Fruit fly (Drosophila melanogaster): Measurements from ENCODE around the gene CG12592.
A peak's percentile ranks its signal among the peaks of the same experiment; 100 is the strongest.

The CG12592 gene

dm6 chr3R:10356563-10357363 lies 18.6 kb downstream of the CG12592 start:
- TF ChIP-seq noc (tag; optimal IDR thresholded peaks at IDR 0.05), result no peak

dm6 chr3R:10357364-10357676 lies 19.2 kb downstream of the CG12592 start:
- no peak for TF ChIP-seq noc (tag; optimal IDR thresholded peaks at IDR 0.05)

dm6 chr3R:10364287-10364686 lies 26.1 kb downstream of the CG12592 start:
- no peak for TF ChIP-seq noc (tag; optimal IDR thresholded peaks at IDR 0.05)

- no peak for TF ChIP-seq noc (tag; optimal IDR thresholded peaks at IDR 0.05)
These were observed 30.1 kb downstream of the CG12592 start for dm6 chr3R:10368251-10368650.

- no peak for TF ChIP-seq noc (tag; optimal IDR thresholded peaks at IDR 0.05)
These were observed 31.7 kb downstream of the CG12592 start for dm6 chr3R:10369799-10370198.

- no peak for TF ChIP-seq noc (tag; optimal IDR thresholded peaks at IDR 0.05)
These were observed 32.4 kb downstream of the CG12592 start for dm6 chr3R:10370495-10370894.

dm6 chr3R:10377849-10378248 lies 39.7 kb downstream of the CG12592 start, which contains the start of gene Rfx:
TSS of gene Rfx (minus strand) at chr3R:10378068.
- peak; percentile 59 for TF ChIP-seq noc (tag; optimal IDR thresholded peaks at IDR 0.05)

- TF ChIP-seq noc (tag; optimal IDR thresholded peaks at IDR 0.05), result no peak
These were observed 40.8 kb downstream of the CG12592 start for dm6 chr3R:10378989-10379388.

dm6 chr3R:10379409-10379808 lies 41.3 kb downstream of the CG12592 start:
- no peak for TF ChIP-seq noc (tag; optimal IDR thresholded peaks at IDR 0.05)

dm6 chr3R:10380025-10380424 lies 41.9 kb downstream of the CG12592 start:
- TF ChIP-seq noc (tag; optimal IDR thresholded peaks at IDR 0.05), result peak; percentile 39

dm6 chr3R:10388128-10389026 lies 50.2 kb downstream of the CG12592 start, which contains the start of gene cwo:
TSS of gene cwo (plus strand) at chr3R:10388258.
- no peak for TF ChIP-seq noc (tag; optimal IDR thresholded peaks at IDR 0.05)

- no peak for TF ChIP-seq noc (tag; optimal IDR thresholded peaks at IDR 0.05)
These were observed 50.9 kb downstream of the CG12592 start for dm6 chr3R:10389027-10389465.

- no peak for TF ChIP-seq noc (tag; optimal IDR thresholded peaks at IDR 0.05)
These were observed 51.8 kb downstream of the CG12592 start for dm6 chr3R:10389877-10390468.
